Worm (Caenorhabditis elegans) whole organism, late embryonic: ENCODE data around the gene Y47D3A.1.

Source experiments
- C08G9.2 ChIP-seq: sonication (generic microtip); optimal IDR thresholded peaks from 2 replicates; lab custom pipeline; 2016; ENCODE audit warnings: mild to moderate bottlenecking, missing genetic modification characterization, moderate library complexity, missing compliant biosample characterization
- C38D4.7 ChIP-seq: fragments of 200-800 bp; sonication (Bioruptor generic); optimal IDR thresholded peaks from 2 replicates; lab custom pipeline; 2018; ENCODE audit warnings: mild to moderate bottlenecking, missing genetic modification characterization, moderate library complexity, missing compliant biosample characterization
- F13H6.1 ChIP-seq: sonication (generic microtip); optimal IDR thresholded peaks from 2 replicates; lab custom pipeline; 2016; ENCODE audit warnings: missing genetic modification characterization, missing compliant biosample characterization
- T23F11.4 ChIP-seq: fragments of 200-800 bp; sonication (Bioruptor generic); optimal IDR thresholded peaks from 2 replicates; lab custom pipeline; 2018; ENCODE audit warnings: mild to moderate bottlenecking, missing genetic modification characterization, missing compliant biosample characterization
- Y22D7AL.16 ChIP-seq: sonication (generic microtip); optimal IDR thresholded peaks from 2 replicates; lab custom pipeline; 2016; ENCODE audit warnings: missing genetic modification characterization, missing compliant biosample characterization
- ama-1 ChIP-seq: fragments of 150-350 bp; optimal IDR thresholded peaks from 2 replicates; lab custom pipeline; 2014
- ceh-14 ChIP-seq: sonication (generic microtip); optimal IDR thresholded peaks from 2 replicates; lab custom pipeline; 2016; ENCODE audit warnings: missing genotype, missing genetic modification characterization, missing compliant biosample characterization
- ceh-2 ChIP-seq: sonication (generic microtip); optimal IDR thresholded peaks from 2 replicates; lab custom pipeline; 2016; ENCODE audit warnings: missing genotype, missing genetic modification characterization, missing compliant biosample characterization
- ceh-30 ChIP-seq: fragments of 150-350 bp; optimal IDR thresholded peaks from 2 replicates; lab custom pipeline; 2014; ENCODE audit warnings: missing biosample characterization, missing genetic modification characterization
- ceh-31 ChIP-seq: sonication (generic microtip); optimal IDR thresholded peaks from 2 replicates; lab custom pipeline; 2016; ENCODE audit warnings: missing genetic modification characterization, missing compliant biosample characterization
- ceh-34 ChIP-seq: sonication (generic microtip); optimal IDR thresholded peaks from 2 replicates; lab custom pipeline; 2016; ENCODE audit warnings: mild to moderate bottlenecking, missing genetic modification characterization, missing compliant biosample characterization
- ceh-45 ChIP-seq: fragments of 200-800 bp; sonication (Bioruptor generic); IDR thresholded peaks from 2 replicates; pipeline ENCODE4 v1.3.6; 2022; ENCODE audit warnings: missing genetic modification reagents, missing genetic modification characterization, missing compliant biosample characterization
- ceh-48 ChIP-seq: sonication (generic microtip); optimal IDR thresholded peaks from 2 replicates; lab custom pipeline; 2016; ENCODE audit warnings: missing genetic modification characterization, inconsistent platforms, missing compliant biosample characterization
- ceh-9 ChIP-seq: sonication (generic microtip); optimal IDR thresholded peaks from 2 replicates; lab custom pipeline; 2016; ENCODE audit warnings: mild to moderate bottlenecking, missing genetic modification characterization, inconsistent platforms, missing compliant biosample characterization
- che-1 ChIP-seq: sonication (generic microtip); optimal IDR thresholded peaks from 2 replicates; lab custom pipeline; 2016; ENCODE audit warnings: mild to moderate bottlenecking, missing genetic modification characterization, missing compliant biosample characterization
- dmd-4 ChIP-seq: sonication (generic microtip); optimal IDR thresholded peaks from 2 replicates; lab custom pipeline; 2016; ENCODE audit warnings: borderline replicate concordance, missing genetic modification characterization, missing compliant biosample characterization
- elt-4 ChIP-seq: sonication (generic microtip); optimal IDR thresholded peaks from 2 replicates; lab custom pipeline; 2016; ENCODE audit warnings: missing genetic modification characterization, missing compliant biosample characterization
- eyg-1 ChIP-seq: sonication (generic microtip); optimal IDR thresholded peaks from 2 replicates; lab custom pipeline; 2016; ENCODE audit warnings: missing genotype, missing genetic modification characterization, missing compliant biosample characterization
- hlh-13 ChIP-seq: fragments of 200-800 bp; sonication (Bioruptor generic); optimal IDR thresholded peaks from 2 replicates; lab custom pipeline; 2018; ENCODE audit warnings: mild to moderate bottlenecking, missing genetic modification characterization, missing compliant biosample characterization
- hlh-30 ChIP-seq: sonication (generic microtip); optimal IDR thresholded peaks from 2 replicates; lab custom pipeline; 2017; ENCODE audit warnings: antibody characterized with exemption, missing genetic modification characterization, missing compliant biosample characterization; ENCODE audit not compliant: insufficient read depth
- hlh-6 ChIP-seq: sonication (generic microtip); optimal IDR thresholded peaks from 2 replicates; lab custom pipeline; 2016; ENCODE audit warnings: missing genotype, missing genetic modification characterization, missing compliant biosample characterization
- hlh-8 ChIP-seq: sonication (generic microtip); optimal IDR thresholded peaks from 2 replicates; lab custom pipeline; 2016; ENCODE audit warnings: missing genotype, missing genetic modification characterization, missing compliant biosample characterization
- lim-6 ChIP-seq: sonication (generic microtip); optimal IDR thresholded peaks from 2 replicates; lab custom pipeline; 2016; ENCODE audit warnings: missing genetic modification characterization, missing compliant biosample characterization
- mec-3 ChIP-seq: sonication (generic microtip); optimal IDR thresholded peaks from 2 replicates; lab custom pipeline; 2016; ENCODE audit warnings: borderline replicate concordance, missing genetic modification characterization, missing compliant biosample characterization
- nfya-1 ChIP-seq: sonication (generic microtip); optimal IDR thresholded peaks from 2 replicates; lab custom pipeline; 2017; ENCODE audit warnings: missing genetic modification characterization, mild to moderate bottlenecking, missing compliant biosample characterization, antibody characterized with exemption, moderate library complexity
- nhr-11 ChIP-seq: fragments of 150-350 bp; optimal IDR thresholded peaks from 2 replicates; lab custom pipeline; 2014; ENCODE audit warnings: missing biosample characterization, missing genetic modification characterization
- nhr-232 ChIP-seq: sonication (generic microtip); optimal IDR thresholded peaks from 2 replicates; lab custom pipeline; 2016; ENCODE audit warnings: missing genetic modification characterization, missing compliant biosample characterization
- npax-4 ChIP-seq: sonication (generic microtip); optimal IDR thresholded peaks from 2 replicates; lab custom pipeline; 2016; ENCODE audit warnings: missing genetic modification characterization, missing compliant biosample characterization
- pat-9 ChIP-seq: fragments of 200-800 bp; sonication (Bioruptor generic); optimal IDR thresholded peaks from 2 replicates; lab custom pipeline; 2018; ENCODE audit warnings: mild to moderate bottlenecking, missing genetic modification characterization, moderate library complexity, missing compliant biosample characterization
- pax-1 ChIP-seq: fragments of 150-350 bp; optimal IDR thresholded peaks from 2 replicates; lab custom pipeline; 2014; ENCODE audit warnings: missing biosample characterization, missing genetic modification characterization
- pha-2 ChIP-seq: sonication (generic microtip); optimal IDR thresholded peaks from 2 replicates; lab custom pipeline; 2017; ENCODE audit warnings: mild to moderate bottlenecking, missing genetic modification characterization, missing compliant biosample characterization
- pqm-1 ChIP-seq: sonication (generic microtip); optimal IDR thresholded peaks from 2 replicates; lab custom pipeline; 2016; ENCODE audit warnings: missing genetic modification characterization, missing compliant biosample characterization
- sdc-2 ChIP-seq: sonication (generic microtip); optimal IDR thresholded peaks from 2 replicates; lab custom pipeline; 2016; ENCODE audit warnings: missing genotype, missing genetic modification characterization, missing compliant biosample characterization
- syd-9 ChIP-seq: sonication (generic microtip); optimal IDR thresholded peaks from 2 replicates; lab custom pipeline; 2016; ENCODE audit warnings: mild to moderate bottlenecking, missing genetic modification characterization, moderate library complexity, missing compliant biosample characterization
- tbx-2 ChIP-seq: sonication (generic microtip); optimal IDR thresholded peaks from 2 replicates; lab custom pipeline; 2016; ENCODE audit warnings: missing genetic modification characterization, missing compliant biosample characterization
- ttx-3 ChIP-seq: sonication (generic microtip); optimal IDR thresholded peaks from 2 replicates; lab custom pipeline; 2016; ENCODE audit warnings: missing genetic modification reagents, missing genetic modification characterization, missing compliant biosample characterization
- zip-5 ChIP-seq: sonication (generic microtip); optimal IDR thresholded peaks from 2 replicates; lab custom pipeline; 2016; ENCODE audit warnings: missing genetic modification characterization, missing compliant biosample characterization

Gene Y47D3A.1

DNA sequence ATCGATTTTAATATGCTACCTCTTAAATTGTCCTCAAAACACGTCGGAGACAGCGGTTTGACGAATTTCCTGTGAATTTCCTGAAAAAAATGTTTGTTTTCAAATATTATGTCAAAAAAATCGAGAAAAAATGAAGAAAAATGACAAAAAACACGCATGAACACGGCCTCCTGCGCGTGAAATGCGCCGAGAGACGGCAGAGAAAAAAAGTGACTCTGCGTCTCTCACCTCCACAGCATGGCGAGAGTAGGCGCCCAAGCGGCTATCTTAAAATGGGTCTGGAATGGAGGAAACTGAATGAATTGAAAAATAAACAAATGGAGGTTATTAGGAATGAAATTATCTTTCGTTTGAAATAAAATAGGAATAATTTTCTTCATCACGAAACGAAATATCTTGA lies 30.9 kb downstream of the Y47D3A.1 start (continued):
- TF ChIP-seq T23F11.4 (no peak), che-1 (peak; percentile 10)

DNA sequence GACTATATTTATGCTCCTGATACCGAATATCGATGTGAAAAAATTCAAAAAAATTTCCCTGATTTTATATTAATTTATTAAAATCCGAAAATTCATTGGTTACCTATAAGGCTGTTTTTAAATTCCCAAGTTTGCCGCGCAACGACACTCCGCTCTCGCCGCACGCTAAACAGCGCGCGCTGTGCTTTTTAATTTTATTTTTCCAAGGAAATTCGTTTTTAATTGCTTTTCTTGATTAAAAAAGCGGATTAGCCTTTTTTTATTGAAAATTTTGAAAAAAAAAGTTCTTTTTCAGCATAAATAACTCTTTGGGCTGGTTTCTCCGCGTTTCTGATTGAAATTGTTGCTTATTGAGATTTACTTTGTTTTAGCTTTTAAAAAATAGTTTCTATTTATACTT lies 34.3 kb downstream of the Y47D3A.1 start:
- TF ChIP-seq Y22D7AL.16 (tag; lab: Kevin White, UChicago): no peak
- no peak for TF ChIP-seq ceh-2 (tag; lab: Kevin White, UChicago)
- TF ChIP-seq hlh-30 (tag; lab: Kevin White, UChicago): no peak
- TF ChIP-seq ceh-34 (tag; lab: Kevin White, UChicago): no peak
- no peak for TF ChIP-seq ama-1 (lab: Kevin White, UChicago)
- TF ChIP-seq tbx-2: no peak
- TF ChIP-seq pha-2 (tag; lab: Kevin White, UChicago): no peak
- TF ChIP-seq F13H6.1 (tag; lab: Kevin White, UChicago): no peak
- no peak for TF ChIP-seq pqm-1 (tag; lab: Kevin White, UChicago)
- TF ChIP-seq nhr-11 (tag; lab: Kevin White, UChicago): no peak
- TF ChIP-seq nhr-232: no peak
- no peak for TF ChIP-seq ceh-31 (tag; lab: Kevin White, UChicago)
- TF ChIP-seq eyg-1 (tag; lab: Kevin White, UChicago): no peak
- no peak for TF ChIP-seq zip-5 (tag; lab: Kevin White, UChicago)
- TF ChIP-seq ttx-3 (tag; lab: Kevin White, UChicago): no peak
- TF ChIP-seq lim-6 (tag; lab: Kevin White, UChicago): no peak

DNA sequence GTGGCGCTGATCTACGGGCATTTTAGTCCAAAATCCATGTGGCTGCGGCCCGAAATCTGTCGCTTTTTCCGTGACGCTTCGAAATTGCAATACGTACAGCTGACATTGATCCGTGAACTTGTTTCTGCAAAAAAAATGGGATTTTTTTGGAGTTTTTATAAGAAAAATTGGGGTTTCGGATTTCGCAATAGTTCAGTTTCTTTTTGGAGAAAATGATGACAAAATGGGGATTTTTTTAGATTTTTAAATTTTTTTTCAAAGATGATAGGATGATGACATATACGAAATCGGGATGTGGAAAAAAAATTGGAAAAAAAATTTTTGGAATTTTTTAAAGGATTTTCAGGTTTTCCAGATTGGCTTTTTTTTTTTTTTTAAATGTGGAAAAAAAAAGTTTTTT lies 40.4 kb downstream of the Y47D3A.1 start:
- TF ChIP-seq sdc-2 (tag; lab: Kevin White, UChicago): no peak
- no peak for TF ChIP-seq ceh-30 (tag; lab: Kevin White, UChicago)
- TF ChIP-seq C08G9.2: no peak
- no peak for TF ChIP-seq elt-4
- no peak for TF ChIP-seq hlh-8 (tag; lab: Kevin White, UChicago)
- TF ChIP-seq C38D4.7 (GFP tag; lab: Kevin White, UChicago): no peak
- no peak for TF ChIP-seq hlh-13 (GFP tag; lab: Kevin White, UChicago)
- TF ChIP-seq Y22D7AL.16 (tag; lab: Kevin White, UChicago): no peak
- no peak for TF ChIP-seq mec-3 (tag; lab: Kevin White, UChicago)
- no peak for TF ChIP-seq nhr-232
- no peak for TF ChIP-seq ceh-14
- no peak for TF ChIP-seq ama-1 (lab: Kevin White, UChicago)
- TF ChIP-seq pat-9 (tag; lab: Kevin White, UChicago): no peak
- no peak for TF ChIP-seq ttx-3 (tag; lab: Kevin White, UChicago)
- TF ChIP-seq che-1: no peak
- TF ChIP-seq dmd-4: no peak
- TF ChIP-seq npax-4 (tag; lab: Kevin White, UChicago): no peak
- no peak for TF ChIP-seq ceh-48 (tag; lab: Kevin White, UChicago)
- TF ChIP-seq ceh-2 (tag; lab: Kevin White, UChicago): no peak
- TF ChIP-seq pax-1 (tag; lab: Kevin White, UChicago): no peak

DNA sequence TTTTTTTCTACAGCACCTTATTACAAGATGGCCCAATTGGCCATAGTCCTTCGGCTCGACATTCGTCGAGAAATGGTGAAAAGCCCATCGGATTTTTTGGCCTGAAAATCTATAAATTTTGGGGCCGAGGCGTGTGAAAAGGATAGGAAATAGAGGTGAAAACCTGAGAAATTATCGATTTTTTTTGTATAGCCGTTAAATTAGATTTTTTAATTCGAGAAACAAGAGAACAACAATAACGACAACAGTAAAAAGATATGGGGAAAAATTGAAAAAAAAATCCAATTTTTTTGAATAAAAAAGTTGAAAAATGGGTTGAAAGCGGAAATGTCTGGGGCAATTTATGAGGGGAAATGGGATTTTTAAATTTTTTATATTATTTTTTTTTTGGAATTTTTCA lies 41.8 kb downstream of the Y47D3A.1 start, which contains the start of gene hmt-1:
hmt-1 (minus strand) TSS at position 101 of the 400 bp plus-strand sequence.
- TF ChIP-seq dmd-4 (no peak), syd-9 (no peak), pat-9 (tag; lab: Kevin White, UChicago) (no peak), npax-4 (tag; lab: Kevin White, UChicago) (no peak), hlh-6 (tag; lab: Kevin White, UChicago) (no peak)

DNA sequence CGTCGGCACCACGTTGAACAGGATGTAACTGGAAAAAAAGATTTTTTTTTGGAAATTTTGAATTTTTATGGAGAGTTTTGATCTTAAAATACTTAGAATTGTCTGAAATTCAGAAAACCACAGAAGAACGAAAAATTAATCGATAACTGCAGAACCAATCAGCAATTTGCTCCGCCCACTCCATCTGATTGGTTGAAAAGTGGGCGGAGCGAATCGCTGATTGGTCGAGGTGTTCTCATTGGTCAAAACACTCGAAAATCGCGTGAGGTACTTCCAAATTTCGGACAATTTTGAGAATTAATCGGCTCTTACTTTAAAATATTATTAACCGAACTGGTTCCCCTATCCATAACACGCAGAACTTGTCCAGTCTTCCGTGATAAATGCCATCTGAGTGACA lies 46.0 kb downstream of the Y47D3A.1 start:
- TF ChIP-seq ceh-9 (tag; lab: Kevin White, UChicago): no peak
- TF ChIP-seq ama-1 (lab: Kevin White, UChicago): no peak
- TF ChIP-seq sdc-2 (tag; lab: Kevin White, UChicago): no peak
- no peak for TF ChIP-seq ceh-45 (GFP tag; lab: Robert Waterston, UW)
- TF ChIP-seq mec-3 (tag; lab: Kevin White, UChicago): no peak
- peak; percentile 74 for TF ChIP-seq nfya-1 (tag; lab: Kevin White, UChicago)
- TF ChIP-seq, all 69 proteins: peak for 1
